Worm (Caenorhabditis elegans) whole organism, L4 larva: ENCODE measurements around the gene his-7.

Source experiments
- R02D3.7 ChIP-seq: fragments of 150-350 bp; sonication (generic microtip); optimal IDR thresholded peaks from 3 replicates; lab custom pipeline; 2014; ENCODE audit warnings: missing biosample characterization, missing genetic modification characterization
- ZK337.2 ChIP-seq: fragments of 200-800 bp; sonication (Bioruptor generic); IDR thresholded peaks from 2 replicates; pipeline ENCODE4 v1.3.6; 2022; ENCODE audit warnings: missing genetic modification reagents, missing genetic modification characterization, missing compliant biosample characterization
- ceh-82 ChIP-seq: sonication (generic microtip); optimal IDR thresholded peaks from 2 replicates; lab custom pipeline; 2017; ENCODE audit warnings: missing biosample characterization, missing genetic modification characterization
- daf-16 ChIP-seq, 3 experiments: sonication (generic microtip); optimal IDR thresholded peaks; 2 replicates each; lab custom pipeline; 2016 to 2017; ENCODE audit warnings: missing genetic modification characterization in 3 of 3, missing genetic modification reagents in 3 of 3, mild to moderate bottlenecking in 2 of 3, missing compliant biosample characterization in 2 of 3, missing biosample characterization in 1 of 3, moderate library complexity in 1 of 3
- mdt-29 ChIP-seq: fragments of 200-800 bp; sonication (Bioruptor generic); IDR thresholded peaks from 2 replicates; pipeline ENCODE4 v1.3.6; 2022; ENCODE audit warnings: missing genetic modification reagents, missing genetic modification characterization, missing compliant biosample characterization
- zfp-2 ChIP-seq: sonication (generic microtip); optimal IDR thresholded peaks from 2 replicates; lab custom pipeline; 2016; ENCODE audit warnings: mild to moderate bottlenecking, missing genetic modification characterization, missing compliant biosample characterization

DNA sequence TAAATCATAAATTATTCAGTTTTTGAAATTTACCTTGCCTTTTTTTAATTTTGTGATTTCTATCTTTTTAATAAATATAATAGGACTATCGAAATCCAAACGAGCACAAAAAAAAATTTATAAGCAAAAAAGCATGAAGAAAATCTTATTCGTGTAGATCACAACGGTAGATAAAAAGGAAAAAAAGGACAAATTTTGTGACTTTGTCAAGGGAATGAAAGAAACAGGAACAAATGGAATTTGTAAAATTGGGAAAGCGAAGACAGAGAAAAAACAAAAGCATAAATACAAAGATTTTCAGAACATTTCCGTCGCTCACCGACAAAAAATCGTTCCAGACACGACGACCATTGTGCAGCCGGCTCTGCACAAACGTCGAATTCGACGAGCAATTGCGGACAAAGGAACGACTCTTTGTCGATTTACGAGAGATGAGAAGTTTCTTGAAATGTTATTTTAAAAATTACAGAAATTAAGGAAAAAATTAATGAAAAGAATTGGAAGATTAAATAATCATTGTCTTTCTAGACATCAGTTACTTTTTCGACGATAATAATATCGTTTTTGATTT lies 14.3 kb upstream of the his-7 start, which contains the start of gene F45F2.10:
- TF ChIP-seq mdt-29 (GFP tag; lab: Robert Waterston, UW), result no peak
- TF ChIP-seq R02D3.7, result peak; percentile 41
- TF ChIP-seq ceh-82 (tag; lab: Kevin White, UChicago), result no peak
- TF ChIP-seq ZK337.2 (GFP tag; lab: Robert Waterston, UW), result no peak
- no peak for TF ChIP-seq zfp-2 (tag; lab: Kevin White, UChicago)
- no peak for TF ChIP-seq daf-16 (GFP tag; optimal IDR thresholded peaks at IDR 0.05; lab: Kevin White, UChicago)
- TF ChIP-seq daf-16 (tag; optimal IDR thresholded peaks at IDR 0.05; lab: Kevin White, UChicago), result no peak
